Fruit fly (Drosophila melanogaster) whole organism, embryonic: ENCODE data around the gene CG42307.

Experiments
- Ada2b ChIP-seq: fragments of 200-800 bp; sonication (Bioruptor generic); IDR thresholded peaks from 2 replicates; pipeline ENCODE4 v1.3.6; 2022; ENCODE audit warnings: missing biosample characterization, missing genetic modification characterization
- Atf6 ChIP-seq: fragments of 200-800 bp; sonication (Bioruptor generic); IDR thresholded peaks from 2 replicates; pipeline ENCODE4 v1.3.6; 2022; ENCODE audit warnings: missing biosample characterization, missing genetic modification characterization
- CG10147 ChIP-seq: fragments of 200-800 bp; sonication (Bioruptor generic); optimal IDR thresholded peaks from 2 replicates; lab custom pipeline; 2019; ENCODE audit warnings: missing biosample characterization, mild to moderate bottlenecking, missing genetic modification characterization, moderate library complexity
- CG10274 ChIP-seq: fragments of 200-800 bp; sonication (Bioruptor generic); optimal IDR thresholded peaks from 3 replicates; lab custom pipeline; 2017; ENCODE audit warnings: missing biosample characterization, mild to moderate bottlenecking, missing genetic modification characterization
- CG10431 ChIP-seq: fragments of 200-800 bp; sonication (Bioruptor generic); optimal IDR thresholded peaks from 3 replicates; lab custom pipeline; 2018; ENCODE audit warnings: missing biosample characterization, mild to moderate bottlenecking, missing genetic modification characterization
- CG12769 ChIP-seq: fragments of 200-800 bp; sonication (Bioruptor generic); optimal IDR thresholded peaks from 2 replicates; lab custom pipeline; 2019; ENCODE audit warnings: missing biosample characterization, mild to moderate bottlenecking, missing genetic modification characterization, moderate library complexity
- CG1603 ChIP-seq: fragments of 200-800 bp; sonication (Bioruptor generic); optimal IDR thresholded peaks from 2 replicates; lab custom pipeline; 2019; ENCODE audit warnings: missing biosample characterization, mild to moderate bottlenecking, missing genetic modification characterization, moderate library complexity
- CG17359 ChIP-seq: fragments of 200-800 bp; sonication (Bioruptor generic); optimal IDR thresholded peaks from 3 replicates; lab custom pipeline; 2018; ENCODE audit warnings: missing biosample characterization, mild to moderate bottlenecking, missing genetic modification characterization, moderate library complexity
- CG34422 ChIP-seq: fragments of 200-800 bp; sonication (Bioruptor generic); IDR thresholded peaks from 3 replicates; pipeline ENCODE4 v1.3.6; 2022; ENCODE audit warnings: missing biosample characterization, missing genetic modification characterization
- CG3995 ChIP-seq: fragments of 200-800 bp; sonication (Bioruptor generic); optimal IDR thresholded peaks from 3 replicates; lab custom pipeline; 2016; ENCODE audit warnings: missing biosample characterization, missing genetic modification characterization
- CG4424 ChIP-seq: fragments of 200-800 bp; sonication (Bioruptor generic); optimal IDR thresholded peaks from 3 replicates; lab custom pipeline; 2016; ENCODE audit warnings: missing biosample characterization, missing genetic modification characterization
- CG5245 ChIP-seq: fragments of 200-800 bp; sonication (Bioruptor generic); optimal IDR thresholded peaks from 3 replicates; lab custom pipeline; 2016; ENCODE audit warnings: missing biosample characterization, missing genetic modification characterization
- CG6683 ChIP-seq: fragments of 200-800 bp; sonication (Bioruptor generic); optimal IDR thresholded peaks from 2 replicates; lab custom pipeline; 2017; ENCODE audit warnings: missing biosample characterization, mild to moderate bottlenecking, missing genetic modification characterization, missing genetic modification reagents
- CG6765 ChIP-seq: fragments of 200-800 bp; sonication (Bioruptor generic); optimal IDR thresholded peaks from 3 replicates; lab custom pipeline; 2017; ENCODE audit warnings: missing biosample characterization, mild to moderate bottlenecking, missing genetic modification characterization
- CG8089 ChIP-seq: fragments of 200-800 bp; sonication (Bioruptor generic); optimal IDR thresholded peaks from 3 replicates; lab custom pipeline; 2016; ENCODE audit warnings: missing biosample characterization, missing genetic modification characterization
- CG9727 ChIP-seq: fragments of 200-800 bp; sonication (Bioruptor generic); optimal IDR thresholded peaks from 3 replicates; lab custom pipeline; 2017; ENCODE audit warnings: missing biosample characterization, mild to moderate bottlenecking, missing genetic modification characterization
- CG9797 ChIP-seq: fragments of 200-800 bp; sonication (Bioruptor generic); optimal IDR thresholded peaks from 3 replicates; lab custom pipeline; 2018; ENCODE audit warnings: missing biosample characterization, mild to moderate bottlenecking, missing genetic modification characterization
- Fer2 ChIP-seq: fragments of 200-800 bp; sonication (Bioruptor generic); optimal IDR thresholded peaks from 2 replicates; lab custom pipeline; 2018; ENCODE audit warnings: missing biosample characterization, mild to moderate bottlenecking, missing genetic modification characterization, moderate library complexity
- Fer3 ChIP-seq: fragments of 200-800 bp; sonication (Bioruptor generic); optimal IDR thresholded peaks from 2 replicates; lab custom pipeline; 2018; ENCODE audit warnings: missing biosample characterization, mild to moderate bottlenecking, missing genetic modification characterization, moderate library complexity
- H15 ChIP-seq: fragments of 200-800 bp; sonication (Bioruptor generic); IDR thresholded peaks from 3 replicates; pipeline ENCODE4 v1.3.6; 2022; ENCODE audit warnings: missing biosample characterization, missing genetic modification characterization
- HLH3B ChIP-seq: fragments of 200-800 bp; sonication (Bioruptor generic); IDR thresholded peaks from 2 replicates; pipeline ENCODE4 v1.3.6; 2022; ENCODE audit warnings: missing biosample characterization, missing genetic modification characterization
- Hmx ChIP-seq: fragments of 200-800 bp; sonication (Bioruptor generic); optimal IDR thresholded peaks from 2 replicates; lab custom pipeline; 2016; ENCODE audit warnings: missing biosample characterization, missing genetic modification characterization
- Jarid2 ChIP-seq: fragments of 200-800 bp; sonication (Bioruptor generic); optimal IDR thresholded peaks from 3 replicates; lab custom pipeline; 2017; ENCODE audit warnings: mild to moderate bottlenecking, missing biosample characterization, missing genetic modification reagents, missing genetic modification characterization
- Rx ChIP-seq: fragments of 200-800 bp; sonication (Bioruptor generic); IDR thresholded peaks from 2 replicates; pipeline ENCODE4 v1.3.6; 2022; ENCODE audit warnings: missing biosample characterization, missing genetic modification characterization
- Scr ChIP-seq: fragments of 200-800 bp; sonication (Bioruptor generic); IDR thresholded peaks from 2 replicates; pipeline ENCODE4 v1.3.6; 2022; ENCODE audit warnings: missing biosample characterization, missing genetic modification characterization; ENCODE audit not compliant: partially characterized antibody
- YL-1 ChIP-seq: fragments of 200-800 bp; sonication (Bioruptor generic); optimal IDR thresholded peaks from 3 replicates; lab custom pipeline; 2017; ENCODE audit warnings: missing biosample characterization, mild to moderate bottlenecking, missing genetic modification characterization
- ac ChIP-seq: fragments of 200-800 bp; sonication (Bioruptor generic); optimal IDR thresholded peaks from 3 replicates; lab custom pipeline; 2017; ENCODE audit warnings: missing biosample characterization, mild to moderate bottlenecking, missing genetic modification characterization
- btn ChIP-seq: fragments of 200-800 bp; sonication (Bioruptor generic); optimal IDR thresholded peaks from 2 replicates; lab custom pipeline; 2016; ENCODE audit warnings: missing biosample characterization, missing genetic modification characterization
- dm ChIP-seq: fragments of 200-800 bp; sonication (Bioruptor generic); optimal IDR thresholded peaks from 3 replicates; lab custom pipeline; 2016; ENCODE audit warnings: missing biosample characterization, missing genetic modification characterization
- dmrt99B ChIP-seq: fragments of 200-800 bp; sonication (Bioruptor generic); optimal IDR thresholded peaks from 2 replicates; lab custom pipeline; 2018; ENCODE audit warnings: missing biosample characterization, mild to moderate bottlenecking, missing genetic modification characterization, moderate library complexity
- dpn ChIP-seq, 2 experiments: fragments of 200-800 bp; sonication (Bioruptor generic); optimal IDR thresholded peaks; 3 replicates each; lab custom pipeline; 2016; ENCODE audit warnings: missing biosample characterization in 2 of 2, missing genetic modification characterization in 2 of 2
- dysf ChIP-seq: fragments of 200-800 bp; sonication (Bioruptor generic); IDR thresholded peaks from 3 replicates; pipeline ENCODE4 v1.3.6; 2022; ENCODE audit warnings: missing biosample characterization, missing genetic modification characterization
- exex ChIP-seq: fragments of 200-800 bp; sonication (Bioruptor generic); optimal IDR thresholded peaks from 4 replicates; lab custom pipeline; 2018; ENCODE audit warnings: missing biosample characterization, mild to moderate bottlenecking, missing genetic modification characterization, moderate library complexity
- gcm ChIP-seq: fragments of 200-800 bp; sonication (Bioruptor generic); optimal IDR thresholded peaks from 2 replicates; lab custom pipeline; 2019; ENCODE audit warnings: missing biosample characterization, mild to moderate bottlenecking, missing genetic modification characterization, moderate library complexity
- grn ChIP-seq: fragments of 200-800 bp; sonication (Bioruptor generic); optimal IDR thresholded peaks from 3 replicates; lab custom pipeline; 2017; ENCODE audit warnings: missing biosample characterization, missing genetic modification characterization
- hb ChIP-seq: fragments of 200-800 bp; sonication (Bioruptor generic); IDR thresholded peaks from 3 replicates; pipeline ENCODE4 v1.3.6; 2022; ENCODE audit warnings: missing biosample characterization, missing genetic modification characterization; ENCODE audit not compliant: partially characterized antibody
- hkb ChIP-seq, 2 experiments: fragments of 200-800 bp in 1 of 2; fragments of >200 bp in 1 of 2; sonication (Bioruptor generic) in 1 of 2; IDR thresholded peaks in 1 of 2; optimal IDR thresholded peaks in 1 of 2; 2 replicates each; pipeline versions ENCODE4 v1.3.6 to Lab custom; 2017 to 2022; ENCODE audit warnings: missing biosample characterization in 1 of 2, missing genetic modification characterization in 1 of 2
- insv ChIP-seq, 2 experiments: fragments of 200-800 bp; sonication (Bioruptor generic); optimal IDR thresholded peaks; 3 replicates each; lab custom pipeline; 2016 to 2018; ENCODE audit warnings: missing biosample characterization in 2 of 2, missing genetic modification characterization in 2 of 2
- kni ChIP-seq: fragments of 200-800 bp; sonication (Bioruptor generic); optimal IDR thresholded peaks from 3 replicates; lab custom pipeline; 2017; ENCODE audit warnings: mild to moderate bottlenecking, missing biosample characterization, missing genetic modification reagents, missing genetic modification characterization
- knrl ChIP-seq: fragments of 200-800 bp; sonication (Bioruptor generic); IDR thresholded peaks from 3 replicates; pipeline ENCODE4 v1.3.6; 2022; ENCODE audit warnings: missing biosample characterization, missing genetic modification characterization; ENCODE audit not compliant: partially characterized antibody
- maf-S ChIP-seq: fragments of 200-800 bp; sonication (Bioruptor generic); optimal IDR thresholded peaks from 2 replicates; lab custom pipeline; 2016; ENCODE audit warnings: missing biosample characterization, missing genetic modification characterization
- mirr ChIP-seq: fragments of 200-800 bp; sonication (Bioruptor generic); optimal IDR thresholded peaks from 3 replicates; lab custom pipeline; 2018; ENCODE audit warnings: missing biosample characterization, mild to moderate bottlenecking, missing genetic modification characterization
- nerfin-1 ChIP-seq: fragments of 200-800 bp; sonication (Bioruptor generic); optimal IDR thresholded peaks from 3 replicates; lab custom pipeline; 2019; ENCODE audit warnings: missing biosample characterization, mild to moderate bottlenecking, missing genetic modification characterization, moderate library complexity
- nom ChIP-seq: fragments of 200-800 bp; sonication (Bioruptor generic); optimal IDR thresholded peaks from 2 replicates; lab custom pipeline; 2017; ENCODE audit warnings: missing biosample characterization, missing genetic modification characterization, mild to moderate bottlenecking, moderate library complexity, missing genetic modification reagents
- onecut ChIP-seq: fragments of 200-800 bp; sonication (Bioruptor generic); IDR thresholded peaks from 2 replicates; pipeline ENCODE4 v1.3.6; 2022; ENCODE audit warnings: missing biosample characterization, missing genetic modification characterization
- pita ChIP-seq: fragments of 200-800 bp; sonication (Bioruptor generic); optimal IDR thresholded peaks from 2 replicates; lab custom pipeline; 2017; ENCODE audit warnings: missing biosample characterization, mild to moderate bottlenecking, missing genetic modification characterization
- stwl ChIP-seq: fragments of 200-800 bp; sonication (Bioruptor generic); optimal IDR thresholded peaks from 3 replicates; lab custom pipeline; 2018; ENCODE audit warnings: missing biosample characterization, mild to moderate bottlenecking, missing genetic modification characterization, moderate library complexity
- trem ChIP-seq: fragments of 200-800 bp; optimal IDR thresholded peaks from 3 replicates; lab custom pipeline; 2019; ENCODE audit warnings: missing biosample characterization, mild to moderate bottlenecking, missing genetic modification characterization, moderate library complexity
- usp ChIP-seq: fragments of >200 bp; optimal IDR thresholded peaks from 2 replicates; lab custom pipeline; 2017; ENCODE audit warnings: missing biosample characterization, missing genetic modification characterization
- vnd ChIP-seq: fragments of 200-800 bp; sonication (Bioruptor generic); IDR thresholded peaks from 3 replicates; pipeline ENCODE4 v1.3.6; 2022; ENCODE audit warnings: missing biosample characterization, missing genetic modification characterization; ENCODE audit not compliant: partially characterized antibody

The CG42307 gene

dm6 chr3L:7361095-7361522 is 32.2 kb downstream of the CG42307 start (continued):
- TF ChIP-seq CG3995 (GFP tag; lab: Kevin White, UChicago) = peak; percentile 75
- no peak for TF ChIP-seq Rx (GFP tag; lab: Robert Waterston, UW)
- peak; percentile 97 for TF ChIP-seq kni (GFP tag; lab: Kevin White, UChicago)
- peak; percentile 8 for TF ChIP-seq dm
- no peak for TF ChIP-seq hb (GFP tag; lab: Robert Waterston, UW)
- no peak for TF ChIP-seq dpn (GFP tag; optimal IDR thresholded peaks at IDR 0.05; lab: Kevin White, UChicago)
- TF ChIP-seq Fer2 (tag; lab: Kevin White, UChicago) = no peak
- TF ChIP-seq CG10274 (GFP tag; lab: Kevin White, UChicago) = no peak
- TF ChIP-seq vnd (GFP tag; lab: Robert Waterston, UW) = no peak
- TF ChIP-seq trem (tag; lab: Kevin White, UChicago) = peak; percentile 33
- no peak for TF ChIP-seq CG10147 (GFP tag; lab: Kevin White, UChicago)
- TF ChIP-seq nerfin-1 (tag; lab: Kevin White, UChicago) = peak; percentile 53
- TF ChIP-seq grn = peak; percentile 94
- peak; percentile 33; the same call in 1 of the 3 replicates for TF ChIP-seq dysf (GFP tag; lab: Robert Waterston, UW)
- TF ChIP-seq Atf6 = no peak
- TF ChIP-seq H15 (GFP tag; lab: Robert Waterston, UW) = no peak
- peak; percentile 32 for TF ChIP-seq dmrt99B (tag; lab: Kevin White, UChicago)
- TF ChIP-seq CG12769 = peak; percentile 51
- no peak for TF ChIP-seq stwl (tag; lab: Kevin White, UChicago)
- no peak for TF ChIP-seq Fer3 (tag; lab: Kevin White, UChicago)
- peak; percentile 23 for TF ChIP-seq mirr (GFP tag; lab: Kevin White, UChicago)
- no peak for TF ChIP-seq CG9727 (GFP tag; lab: Kevin White, UChicago)
- TF ChIP-seq btn (GFP tag; lab: Kevin White, UChicago) = no peak
- no peak for TF ChIP-seq hkb (optimal IDR thresholded peaks at IDR 0.05; lab: Kevin White, UChicago)
- TF ChIP-seq hkb (GFP tag; IDR thresholded peaks at IDR 0.05; lab: Robert Waterston, UW) = peak; percentile 88
- TF ChIP-seq CG10431 (GFP tag; lab: Kevin White, UChicago) = peak; percentile 99
- TF ChIP-seq Jarid2 = no peak
- TF ChIP-seq CG17359 = peak; percentile 75
- no peak for TF ChIP-seq Scr (GFP tag; lab: Robert Waterston, UW)
- TF ChIP-seq HLH3B = peak; percentile 58; the same call in 1 of the 2 replicates
- peak; percentile 2 for TF ChIP-seq CG1603 (tag; lab: Kevin White, UChicago)
- peak; percentile 4 for TF ChIP-seq YL-1 (GFP tag; lab: Kevin White, UChicago)
- TF ChIP-seq exex (tag; lab: Kevin White, UChicago) = peak; percentile 71
- TF ChIP-seq knrl (GFP tag; lab: Robert Waterston, UW) = no peak
- no peak for TF ChIP-seq gcm (GFP tag; lab: Kevin White, UChicago)
- TF ChIP-seq usp (GFP tag; lab: Kevin White, UChicago) = no peak
- peak; percentile 2 for TF ChIP-seq CG5245 (GFP tag; lab: Kevin White, UChicago)
- TF ChIP-seq, all 482 proteins: peak for 87

dm6 chr3L:7364717-7365278 is 35.9 kb downstream of the CG42307 start:
- TF ChIP-seq ac (GFP tag; lab: Kevin White, UChicago) (no peak), CG4424 (GFP tag; lab: Kevin White, UChicago) (no peak), Hmx (no peak), onecut (no peak), insv (GFP tag; optimal IDR thresholded peaks at IDR 0.05; lab: Kevin White, UChicago) (peak; percentile 59 to 96), pita (GFP tag; lab: Kevin White, UChicago) (no peak), CG34422 (GFP tag; lab: Robert Waterston, UW) (0 out of 3 replicates have a peak, but pooled peaks have one; percentile 14), Ada2b (GFP tag; lab: Robert Waterston, UW) (no peak), CG6683 (GFP tag; lab: Kevin White, UChicago) (no peak), CG6765 (no peak), CG8089 (GFP tag; lab: Kevin White, UChicago) (no peak), maf-S (GFP tag; lab: Kevin White, UChicago) (no peak), CG9797 (GFP tag; lab: Kevin White, UChicago) (no peak), nom (no peak)
